Worm (Caenorhabditis elegans) whole organism, L2 larva: ENCODE data around the gene T06E8.2.

Source experiments
- C34F6.9 ChIP-seq: fragments of 150-350 bp; optimal IDR thresholded peaks from 2 replicates; lab custom pipeline; 2014; ENCODE audit warnings: missing biosample characterization, missing genetic modification characterization
- F13H6.1 ChIP-seq: sonication (generic microtip); optimal IDR thresholded peaks from 2 replicates; lab custom pipeline; 2016; ENCODE audit warnings: missing genetic modification characterization, missing compliant biosample characterization
- R02D3.7 ChIP-seq: fragments of 150-350 bp; optimal IDR thresholded peaks from 2 replicates; lab custom pipeline; 2014; ENCODE audit warnings: missing biosample characterization, missing genetic modification characterization
- Y55F3AM.14 ChIP-seq: fragments of 200-800 bp; sonication (Bioruptor generic); optimal IDR thresholded peaks from 2 replicates; lab custom pipeline; 2018; ENCODE audit warnings: mild to moderate bottlenecking, missing genetic modification characterization, missing compliant biosample characterization
- ZK546.5 ChIP-seq: sonication (generic microtip); optimal IDR thresholded peaks from 2 replicates; lab custom pipeline; 2017; ENCODE audit warnings: missing biosample characterization, missing genetic modification characterization
- alr-1 ChIP-seq: fragments of 150-350 bp; optimal IDR thresholded peaks from 2 replicates; lab custom pipeline; 2014; ENCODE audit warnings: missing biosample characterization, missing genetic modification characterization
- aly-2 ChIP-seq: fragments of 150-350 bp; optimal IDR thresholded peaks from 2 replicates; lab custom pipeline; 2014; ENCODE audit warnings: missing biosample characterization, missing genetic modification characterization
- ama-1 ChIP-seq: fragments of 150-350 bp; optimal IDR thresholded peaks from 2 replicates; lab custom pipeline; 2018; ENCODE audit warnings: inconsistent platforms
- blmp-1 ChIP-seq: sonication (generic microtip); optimal IDR thresholded peaks from 2 replicates; lab custom pipeline; 2017; ENCODE audit warnings: missing genetic modification characterization, mild to moderate bottlenecking, missing compliant biosample characterization, antibody characterized with exemption, moderate library complexity; ENCODE audit not compliant: insufficient read depth
- ceh-16 ChIP-seq: fragments of 150-350 bp; optimal IDR thresholded peaks from 2 replicates; lab custom pipeline; 2014; ENCODE audit warnings: missing biosample characterization, missing genetic modification characterization
- ceh-82 ChIP-seq: fragments of 150-350 bp; optimal IDR thresholded peaks from 2 replicates; lab custom pipeline; 2014; ENCODE audit warnings: missing biosample characterization, missing genetic modification characterization
- crh-2 ChIP-seq: sonication (generic microtip); optimal IDR thresholded peaks from 2 replicates; lab custom pipeline; 2017; ENCODE audit warnings: missing biosample characterization, missing genetic modification characterization
- dmd-4 ChIP-seq: sonication (generic microtip); optimal IDR thresholded peaks from 2 replicates; lab custom pipeline; 2017; ENCODE audit warnings: missing biosample characterization, missing genetic modification characterization
- egl-27 ChIP-seq: sonication (generic microtip); optimal IDR thresholded peaks from 3 replicates; lab custom pipeline; 2017; ENCODE audit warnings: missing biosample characterization, missing genetic modification reagents, missing genetic modification characterization
- elt-1 ChIP-seq: fragments of 150-350 bp; optimal IDR thresholded peaks from 2 replicates; lab custom pipeline; 2014; ENCODE audit warnings: missing biosample characterization, missing genetic modification characterization
- elt-3 ChIP-seq: sonication (generic microtip); optimal IDR thresholded peaks from 2 replicates; lab custom pipeline; 2017; ENCODE audit warnings: missing biosample characterization, missing genetic modification characterization
- fos-1 ChIP-seq: fragments of 150-350 bp; optimal IDR thresholded peaks from 2 replicates; lab custom pipeline; 2014; ENCODE audit warnings: missing biosample characterization, missing genetic modification characterization
- gmeb-1 ChIP-seq: fragments of 150-350 bp; optimal IDR thresholded peaks from 2 replicates; lab custom pipeline; 2014; ENCODE audit warnings: missing biosample characterization, missing genetic modification characterization
- lin-11 ChIP-seq: fragments of 150-350 bp; sonication (generic microtip); optimal IDR thresholded peaks from 2 replicates; lab custom pipeline; 2014; ENCODE audit warnings: missing biosample characterization, missing genetic modification characterization, inconsistent platforms, mixed read lengths
- lin-13 ChIP-seq: fragments of 150-350 bp; optimal IDR thresholded peaks from 2 replicates; lab custom pipeline; 2014; ENCODE audit warnings: missing biosample characterization, missing genetic modification reagents, missing genetic modification characterization
- lin-39 ChIP-seq: fragments of 150-350 bp; optimal IDR thresholded peaks from 2 replicates; lab custom pipeline; 2014; ENCODE audit warnings: missing biosample characterization, missing genetic modification reagents, missing genetic modification characterization
- lsy-2 ChIP-seq, 2 experiments: fragments of 150-350 bp in 1 of 2; sonication (generic microtip) in 1 of 2; optimal IDR thresholded peaks; 2 replicates each; lab custom pipeline; 2014 to 2017; ENCODE audit warnings: missing biosample characterization in 2 of 2, missing genetic modification characterization in 2 of 2
- mab-5 ChIP-seq: fragments of 150-350 bp; optimal IDR thresholded peaks from 2 replicates; lab custom pipeline; 2014; ENCODE audit warnings: missing biosample characterization, missing genetic modification characterization
- mbf-1 ChIP-seq: sonication (generic microtip); optimal IDR thresholded peaks from 2 replicates; lab custom pipeline; 2017; ENCODE audit warnings: missing biosample characterization, missing genetic modification characterization
- mdl-1 ChIP-seq, 2 experiments: fragments of 150-350 bp in 1 of 2; sonication (generic microtip) in 1 of 2; optimal IDR thresholded peaks; 2 replicates each; lab custom pipeline; 2017; ENCODE audit warnings: missing biosample characterization in 2 of 2, missing genetic modification characterization in 2 of 2
- nhr-10 ChIP-seq: sonication (generic microtip); optimal IDR thresholded peaks from 2 replicates; lab custom pipeline; 2017; ENCODE audit warnings: missing biosample characterization, missing genetic modification characterization
- nhr-11 ChIP-seq: fragments of 150-350 bp; optimal IDR thresholded peaks from 2 replicates; lab custom pipeline; 2014; ENCODE audit warnings: missing biosample characterization, missing genetic modification characterization
- nhr-12 ChIP-seq: fragments of 150-350 bp; optimal IDR thresholded peaks from 2 replicates; lab custom pipeline; 2014; ENCODE audit warnings: missing biosample characterization, missing genetic modification characterization
- nhr-129 ChIP-seq: fragments of 150-350 bp; optimal IDR thresholded peaks from 2 replicates; lab custom pipeline; 2014; ENCODE audit warnings: missing biosample characterization, missing genetic modification characterization
- nhr-21 ChIP-seq: fragments of 150-350 bp; optimal IDR thresholded peaks from 2 replicates; lab custom pipeline; 2014; ENCODE audit warnings: missing biosample characterization, missing genetic modification characterization
- nhr-23 ChIP-seq: fragments of 150-350 bp; optimal IDR thresholded peaks from 2 replicates; lab custom pipeline; 2014; ENCODE audit warnings: missing biosample characterization, missing genetic modification reagents, missing genetic modification characterization
- nhr-237 ChIP-seq: fragments of 150-350 bp; optimal IDR thresholded peaks from 2 replicates; lab custom pipeline; 2014; ENCODE audit warnings: missing biosample characterization, missing genetic modification characterization
- nhr-25 ChIP-seq: fragments of 150-350 bp; sonication (generic microtip); optimal IDR thresholded peaks from 3 replicates; lab custom pipeline; 2014; ENCODE audit warnings: missing biosample characterization, missing genetic modification characterization
- nhr-6 ChIP-seq: fragments of 150-350 bp; optimal IDR thresholded peaks from 2 replicates; lab custom pipeline; 2014; ENCODE audit warnings: missing biosample characterization, missing genetic modification characterization
- nhr-77 ChIP-seq: fragments of 150-350 bp; optimal IDR thresholded peaks from 2 replicates; lab custom pipeline; 2014; ENCODE audit warnings: missing biosample characterization, missing genetic modification characterization
- peb-1 ChIP-seq: fragments of 150-350 bp; optimal IDR thresholded peaks from 2 replicates; lab custom pipeline; 2014; ENCODE audit warnings: missing biosample characterization, missing genetic modification characterization
- sem-4 ChIP-seq: fragments of 150-350 bp; optimal IDR thresholded peaks from 2 replicates; lab custom pipeline; 2014; ENCODE audit warnings: missing biosample characterization, missing genetic modification reagents, missing genetic modification characterization
- skn-1 ChIP-seq: sonication (generic microtip); optimal IDR thresholded peaks from 2 replicates; lab custom pipeline; 2017; ENCODE audit warnings: missing biosample characterization, missing genetic modification characterization
- sma-3 ChIP-seq: sonication (generic microtip); optimal IDR thresholded peaks from 2 replicates; lab custom pipeline; 2016; ENCODE audit warnings: missing genetic modification reagents, missing genetic modification characterization, missing compliant biosample characterization
- sma-9 ChIP-seq, 2 experiments: fragments of 150-350 bp in 1 of 2; sonication (generic microtip) in 1 of 2; optimal IDR thresholded peaks; 2 replicates each; lab custom pipeline; 2014 to 2016; ENCODE audit warnings: missing genetic modification characterization in 2 of 2, mild to moderate bottlenecking in 1 of 2, missing biosample characterization in 1 of 2, missing compliant biosample characterization in 1 of 2, missing genetic modification reagents in 1 of 2, moderate library complexity in 1 of 2
- snpc-4 ChIP-seq: fragments of 150-350 bp; optimal IDR thresholded peaks from 2 replicates; lab custom pipeline; 2014; ENCODE audit warnings: missing biosample characterization, missing genetic modification characterization
- unc-39 ChIP-seq: fragments of 150-350 bp; optimal IDR thresholded peaks from 2 replicates; lab custom pipeline; 2014; ENCODE audit warnings: missing biosample characterization, missing genetic modification characterization
- unc-55 ChIP-seq: fragments of 150-350 bp; sonication (generic microtip); optimal IDR thresholded peaks from 3 replicates; lab custom pipeline; 2014; ENCODE audit warnings: missing biosample characterization, missing genetic modification reagents, missing genetic modification characterization
- unc-62 ChIP-seq: fragments of 150-350 bp; optimal IDR thresholded peaks from 2 replicates; lab custom pipeline; 2014; ENCODE audit warnings: missing biosample characterization, missing genetic modification reagents, missing genetic modification characterization
- zag-1 ChIP-seq: fragments of 150-350 bp; optimal IDR thresholded peaks from 2 replicates; lab custom pipeline; 2014; ENCODE audit warnings: missing biosample characterization, missing genetic modification characterization
- ztf-1 ChIP-seq: fragments of 200-800 bp; sonication (Bioruptor generic); conservative IDR thresholded peaks from 2 replicates; pipeline ENCODE4 v1.3.6; 2022; ENCODE audit warnings: missing genetic modification characterization, missing compliant biosample characterization
- ztf-11 ChIP-seq: sonication (generic microtip); optimal IDR thresholded peaks from 2 replicates; lab custom pipeline; 2017; ENCODE audit warnings: missing biosample characterization, missing genetic modification characterization
- ztf-4 ChIP-seq: fragments of 150-350 bp; optimal IDR thresholded peaks from 2 replicates; lab custom pipeline; 2014; ENCODE audit warnings: missing biosample characterization, missing genetic modification characterization

Gene T06E8.2

DNA sequence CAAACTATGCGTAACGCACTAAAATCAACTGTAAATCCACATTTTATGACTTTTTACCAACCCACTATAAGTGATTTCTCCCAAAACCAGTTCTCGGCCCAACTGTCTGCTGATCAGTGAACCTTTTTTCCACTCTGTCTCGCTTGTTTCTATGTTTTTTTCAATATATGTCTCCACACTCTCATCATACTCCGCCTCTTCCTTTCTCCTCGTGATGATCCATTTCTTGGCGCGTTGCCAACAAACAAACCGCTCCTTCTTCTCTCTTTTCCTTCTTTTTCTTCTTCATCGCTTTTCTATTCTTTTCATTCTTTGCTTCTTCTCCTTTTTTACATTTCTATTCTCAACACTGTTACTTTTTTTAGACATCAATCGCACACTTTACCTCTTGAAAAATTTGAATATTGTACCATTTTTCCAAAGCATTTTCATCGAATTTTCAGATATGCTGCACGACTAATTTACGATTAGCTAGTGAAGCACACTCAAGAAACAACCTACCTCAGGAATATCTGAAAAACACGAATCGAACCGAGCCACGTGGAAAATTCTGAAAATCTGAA lies 7.1 kb upstream of the T06E8.2 start, which contains the start of gene T06E8.8:
Gene T06E8.8, plus strand, starts transcription at position 513 of the 563 bp plus-strand sequence.
- TF ChIP-seq elt-3 (tag; lab: Kevin White, UChicago) (no peak), nhr-77 (no peak), ZK546.5 (no peak), ztf-1 (no peak), nhr-12 (tag; lab: Kevin White, UChicago) (no peak), unc-39 (tag; lab: Kevin White, UChicago) (no peak), ceh-82 (no peak), nhr-237 (tag; lab: Kevin White, UChicago) (no peak), elt-1 (tag; lab: Kevin White, UChicago) (no peak), aly-2 (tag; lab: Kevin White, UChicago) (no peak), unc-62 (GFP tag; lab: Kevin White, UChicago) (no peak), blmp-1 (tag; lab: Kevin White, UChicago) (peak; percentile 87), lin-13 (peak; percentile 31), alr-1 (no peak), sma-9 (GFP tag; optimal IDR thresholded peaks at IDR 0.05; lab: Kevin White, UChicago) (peak; percentile 93), sma-9 (tag; optimal IDR thresholded peaks at IDR 0.05; lab: Kevin White, UChicago) (no peak), peb-1 (tag; lab: Kevin White, UChicago) (no peak), lin-39 (tag; lab: Kevin White, UChicago) (no peak), mbf-1 (tag; lab: Kevin White, UChicago) (no peak), nhr-6 (peak; percentile 83), R02D3.7 (tag; lab: Kevin White, UChicago) (no peak), skn-1 (tag; lab: Kevin White, UChicago) (no peak), unc-55 (GFP tag; lab: Kevin White, UChicago) (peak; percentile 74), nhr-129 (tag; lab: Kevin White, UChicago) (peak; percentile 78), nhr-11 (tag; lab: Kevin White, UChicago) (no peak), ceh-16 (tag; lab: Kevin White, UChicago) (no peak), ama-1 (lab: Kevin White, UChicago) (no peak), nhr-10 (no peak), nhr-25 (tag; lab: Kevin White, UChicago) (peak; percentile 87), lin-11 (tag; lab: Kevin White, UChicago) (no peak), mdl-1 (tag; optimal IDR thresholded peaks at IDR 0.05; lab: Kevin White, UChicago) (peak; percentile 48 to 50), F13H6.1 (tag; lab: Kevin White, UChicago) (peak; percentile 81), ztf-4 (no peak), lsy-2 (tag; optimal IDR thresholded peaks at IDR 0.05; lab: Kevin White, UChicago) (peak in 1 of 2 experiments; percentile 83), sem-4 (peak; percentile 82), sma-3 (GFP tag; lab: Kevin White, UChicago) (peak; percentile 86), nhr-23 (tag; lab: Kevin White, UChicago) (no peak), fos-1 (tag; lab: Kevin White, UChicago) (peak; percentile 56), ztf-11 (no peak), Y55F3AM.14 (GFP tag; lab: Kevin White, UChicago) (peak; percentile 20), egl-27 (peak; percentile 63), gmeb-1 (tag; lab: Kevin White, UChicago) (peak; percentile 58), zag-1 (tag; lab: Kevin White, UChicago) (no peak), nhr-21 (tag; lab: Kevin White, UChicago) (peak; percentile 72), crh-2 (tag; lab: Kevin White, UChicago) (peak; percentile 70), mab-5 (tag; lab: Kevin White, UChicago) (no peak), snpc-4 (tag; lab: Kevin White, UChicago) (no peak), dmd-4 (tag; lab: Kevin White, UChicago) (no peak), C34F6.9 (tag; lab: Kevin White, UChicago) (peak; percentile 48)
- TF ChIP-seq, all 48 proteins: peak for 19
